Worm (Caenorhabditis elegans) whole organism, L1 larva: ENCODE data around the gene clec-32.
A peak's percentile ranks its signal among the peaks of the same experiment; 100 is the strongest.

Source experiments
- C04F5.9 ChIP-seq: sonication (generic microtip); optimal IDR thresholded peaks from 2 replicates; lab custom pipeline; 2016; ENCODE audit warnings: missing genetic modification characterization, missing compliant biosample characterization
- alr-1 ChIP-seq: fragments of 200-800 bp; sonication (Bioruptor generic); optimal IDR thresholded peaks from 2 replicates; lab custom pipeline; 2018; ENCODE audit warnings: borderline replicate concordance, mild to moderate bottlenecking, missing genetic modification characterization, missing compliant biosample characterization
- ama-1 ChIP-seq: fragments of 150-350 bp; optimal IDR thresholded peaks from 2 replicates; lab custom pipeline; 2014
- blmp-1 ChIP-seq: fragments of 150-350 bp; optimal IDR thresholded peaks from 2 replicates; lab custom pipeline; 2014; ENCODE audit warnings: missing biosample characterization, missing genetic modification characterization
- ceh-82 ChIP-seq, 3 experiments: fragments of 150-350 bp in 1 of 3; sonication (generic microtip) in 2 of 3; optimal IDR thresholded peaks; 2 replicates each; lab custom pipeline; 2014 to 2017; ENCODE audit warnings: missing biosample characterization in 3 of 3, missing genetic modification characterization in 3 of 3
- ceh-90 ChIP-seq: sonication (generic microtip); optimal IDR thresholded peaks from 2 replicates; lab custom pipeline; 2016; ENCODE audit warnings: missing genetic modification characterization, missing compliant biosample characterization
- ces-1 ChIP-seq: fragments of 150-350 bp; optimal IDR thresholded peaks from 2 replicates; lab custom pipeline; 2014; ENCODE audit warnings: missing biosample characterization, missing genetic modification reagents, missing genetic modification characterization
- dsc-1 ChIP-seq: sonication (generic microtip); optimal IDR thresholded peaks from 2 replicates; lab custom pipeline; 2016; ENCODE audit warnings: mild to moderate bottlenecking, missing genetic modification characterization, missing compliant biosample characterization
- efl-1 ChIP-seq, 4 experiments: fragments of 150-350 bp; optimal IDR thresholded peaks in 3 of 4; peaks in 1 of 4; 1 replicate in 1 of 4; 2 replicates in 3 of 4; lab custom pipeline; 2014; ENCODE audit warnings: missing biosample characterization in 2 of 4, missing genetic modification characterization in 2 of 4, missing genetic modification reagents in 2 of 4
- egl-13 ChIP-seq: sonication (generic microtip); optimal IDR thresholded peaks from 2 replicates; lab custom pipeline; 2016; ENCODE audit warnings: missing genotype, missing genetic modification reagents, missing genetic modification characterization, missing compliant biosample characterization
- egl-27 ChIP-seq, 2 experiments: fragments of 150-350 bp in 1 of 2; sonication (generic microtip); optimal IDR thresholded peaks; 3 replicates each; lab custom pipeline; 2017 to 2018; ENCODE audit warnings: missing biosample characterization in 2 of 2, missing genetic modification characterization in 2 of 2, missing genetic modification reagents in 2 of 2
- elt-3 ChIP-seq, 6 experiments: fragments of 150-350 bp in 1 of 6; sonication (generic microtip); optimal IDR thresholded peaks; 2 replicates each; lab custom pipeline; 2017 to 2018; ENCODE audit warnings: missing biosample characterization in 6 of 6, missing genetic modification characterization in 6 of 6, inconsistent platforms in 1 of 6
- fkh-10 ChIP-seq: sonication (generic microtip); optimal IDR thresholded peaks from 2 replicates; lab custom pipeline; 2017; ENCODE audit warnings: missing biosample characterization, missing genetic modification reagents, missing genetic modification characterization
- fos-1 ChIP-seq: fragments of 150-350 bp; optimal IDR thresholded peaks from 2 replicates; lab custom pipeline; 2014; ENCODE audit warnings: missing biosample characterization, missing genetic modification characterization
- grh-1 ChIP-seq: fragments of 200-800 bp; sonication (Bioruptor generic); IDR thresholded peaks from 2 replicates; pipeline ENCODE4 v1.3.6; 2022; ENCODE audit warnings: missing genetic modification reagents, missing genetic modification characterization, missing compliant biosample characterization
- hlh-4 ChIP-seq: sonication (generic microtip); optimal IDR thresholded peaks from 2 replicates; lab custom pipeline; 2016; ENCODE audit warnings: mild to moderate bottlenecking, missing genetic modification characterization, missing compliant biosample characterization
- lin-14 ChIP-seq: fragments of 200-800 bp; sonication (Bioruptor generic); optimal IDR thresholded peaks from 2 replicates; lab custom pipeline; 2018; ENCODE audit warnings: mild to moderate bottlenecking, missing genetic modification characterization, moderate library complexity, missing compliant biosample characterization
- lir-3 ChIP-seq: sonication (generic microtip); optimal IDR thresholded peaks from 2 replicates; lab custom pipeline; 2016; ENCODE audit warnings: mild to moderate bottlenecking, missing genetic modification characterization, moderate library complexity, missing compliant biosample characterization; ENCODE audit not compliant: poor library complexity
- lsy-2 ChIP-seq, 2 experiments: fragments of 150-350 bp; optimal IDR thresholded peaks; 2 replicates each; lab custom pipeline; 2014; ENCODE audit warnings: missing biosample characterization in 2 of 2, missing genetic modification characterization in 2 of 2
- mef-2 ChIP-seq: fragments of 150-350 bp; optimal IDR thresholded peaks from 2 replicates; lab custom pipeline; 2014; ENCODE audit warnings: missing biosample characterization, missing genetic modification characterization
- nhr-11 ChIP-seq: fragments of 150-350 bp; optimal IDR thresholded peaks from 2 replicates; lab custom pipeline; 2014; ENCODE audit warnings: missing biosample characterization, missing genetic modification characterization
- nhr-12 ChIP-seq: sonication (generic microtip); optimal IDR thresholded peaks from 2 replicates; lab custom pipeline; 2017; ENCODE audit warnings: missing biosample characterization, missing genetic modification characterization
- nhr-19 ChIP-seq: fragments of 200-800 bp; sonication (Bioruptor generic); conservative IDR thresholded peaks from 2 replicates; pipeline ENCODE4 v1.3.6; 2022; ENCODE audit warnings: missing genetic modification characterization, missing compliant biosample characterization
- nhr-237 ChIP-seq: fragments of 150-350 bp; optimal IDR thresholded peaks from 2 replicates; lab custom pipeline; 2014; ENCODE audit warnings: missing biosample characterization, missing genetic modification characterization
- nhr-47 ChIP-seq: sonication (generic microtip); optimal IDR thresholded peaks from 2 replicates; lab custom pipeline; 2016; ENCODE audit warnings: mild to moderate bottlenecking, missing genetic modification characterization, moderate library complexity, missing compliant biosample characterization
- nhr-77 ChIP-seq: fragments of 150-350 bp; optimal IDR thresholded peaks from 2 replicates; lab custom pipeline; 2014; ENCODE audit warnings: missing biosample characterization, missing genetic modification characterization
- pag-3 ChIP-seq: sonication (generic microtip); optimal IDR thresholded peaks from 2 replicates; lab custom pipeline; 2017; ENCODE audit warnings: missing genetic modification characterization, mild to moderate bottlenecking, missing compliant biosample characterization, antibody characterized with exemption, borderline replicate concordance; ENCODE audit not compliant: insufficient read depth
- skn-1 ChIP-seq: fragments of 150-350 bp; optimal IDR thresholded peaks from 2 replicates; lab custom pipeline; 2014; ENCODE audit warnings: missing biosample characterization, missing genetic modification characterization
- snu-23 ChIP-seq: sonication (generic microtip); optimal IDR thresholded peaks from 2 replicates; lab custom pipeline; 2016; ENCODE audit warnings: missing genetic modification characterization, missing compliant biosample characterization
- sox-4 ChIP-seq: sonication (generic microtip); optimal IDR thresholded peaks from 2 replicates; lab custom pipeline; 2016; ENCODE audit warnings: missing genetic modification characterization, missing compliant biosample characterization
- tlp-1 ChIP-seq: fragments of 150-350 bp; optimal IDR thresholded peaks from 2 replicates; lab custom pipeline; 2014; ENCODE audit warnings: missing biosample characterization, missing genetic modification characterization
- unc-130 ChIP-seq: fragments of 150-350 bp; optimal IDR thresholded peaks from 2 replicates; lab custom pipeline; 2017; ENCODE audit warnings: missing biosample characterization, missing genetic modification characterization, inconsistent platforms
- unc-30 ChIP-seq: sonication (generic microtip); optimal IDR thresholded peaks from 2 replicates; lab custom pipeline; 2017; ENCODE audit warnings: missing biosample characterization, missing genetic modification characterization
- unc-62 ChIP-seq: fragments of 150-350 bp; optimal IDR thresholded peaks from 2 replicates; lab custom pipeline; 2014; ENCODE audit warnings: missing biosample characterization, missing genetic modification reagents, missing genetic modification characterization
- unc-98 ChIP-seq: fragments of 200-800 bp; sonication (Bioruptor generic); IDR thresholded peaks from 2 replicates; pipeline ENCODE4 v1.3.6; 2022; ENCODE audit warnings: missing genetic modification characterization, missing compliant biosample characterization
- vab-15 ChIP-seq: sonication (generic microtip); optimal IDR thresholded peaks from 2 replicates; lab custom pipeline; 2017; ENCODE audit warnings: missing genotype, mild to moderate bottlenecking, missing genetic modification characterization, missing compliant biosample characterization
- xbp-1 ChIP-seq: sonication (generic microtip); optimal IDR thresholded peaks from 2 replicates; lab custom pipeline; 2016; ENCODE audit warnings: missing genetic modification characterization, missing compliant biosample characterization

The clec-32 gene

ce11 chrV:16874966-16875365 is 13.3 kb upstream of the clec-32 start, which contains the start of gene F49A5.10:
TSS of gene F49A5.10 (plus strand) at chrV:16875266.
- TF ChIP-seq elt-3 (tag; optimal IDR thresholded peaks at IDR 0.05; lab: Kevin White, UChicago) = no peak
- TF ChIP-seq xbp-1 (tag; lab: Kevin White, UChicago) = no peak
- TF ChIP-seq sox-4 = no peak
- no peak for TF ChIP-seq ces-1 (GFP tag; lab: Kevin White, UChicago)
- TF ChIP-seq nhr-237 = no peak
- no peak for TF ChIP-seq nhr-12 (tag; lab: Kevin White, UChicago)
- TF ChIP-seq grh-1 = no peak
- TF ChIP-seq egl-13 (tag; lab: Kevin White, UChicago) = no peak
- TF ChIP-seq tlp-1 (tag; lab: Kevin White, UChicago) = no peak
- no peak for TF ChIP-seq dsc-1 (tag; lab: Kevin White, UChicago)
- no peak for TF ChIP-seq fkh-10 (GFP tag; lab: Kevin White, UChicago)
- no peak for TF ChIP-seq nhr-47 (tag; lab: Kevin White, UChicago)
- TF ChIP-seq hlh-4 (tag; lab: Kevin White, UChicago) = no peak
- TF ChIP-seq fos-1 (tag; lab: Kevin White, UChicago) = no peak
- no peak for TF ChIP-seq unc-130 (tag; lab: Kevin White, UChicago)

DNA sequence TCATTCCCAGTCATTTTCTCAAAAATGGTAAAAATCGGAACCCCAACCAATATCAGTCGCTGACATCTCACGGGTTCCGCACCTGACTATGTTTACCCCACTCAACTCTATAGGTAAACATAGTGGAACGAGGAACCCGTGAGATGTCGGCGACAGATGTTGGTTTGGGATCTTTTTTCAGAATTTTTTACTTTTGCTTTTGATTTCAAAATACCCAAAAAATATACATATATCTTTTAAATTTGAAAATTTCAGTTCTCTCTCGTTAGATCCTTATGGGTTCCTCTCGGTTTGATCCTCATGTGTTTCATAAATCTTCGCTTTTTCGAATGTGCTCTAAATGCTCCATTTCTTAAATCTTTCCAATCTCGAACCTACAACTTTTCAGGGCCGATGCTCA is 12.0 kb upstream of the clec-32 start, which contains the start of gene srw-23:
srw-23 (plus strand) TSS at position 301 of the 400 bp plus-strand sequence.
- TF ChIP-seq efl-1 (optimal IDR thresholded peaks at IDR 0.05; lab: Kevin White, UChicago) = no peak
- TF ChIP-seq efl-1 (GFP tag; optimal IDR thresholded peaks at IDR 0.05 in 1 of 2; lab: Kevin White, UChicago) = peak in 1 of 2 experiments; percentile 30
- no peak for TF ChIP-seq egl-13 (tag; lab: Kevin White, UChicago)
- no peak for TF ChIP-seq fos-1 (tag; lab: Kevin White, UChicago)
- TF ChIP-seq nhr-19 = no peak
- TF ChIP-seq dsc-1 (tag; lab: Kevin White, UChicago) = no peak
- TF ChIP-seq, all 84 proteins: peak for 1

- TF ChIP-seq unc-62 (GFP tag; lab: Kevin White, UChicago) = no peak
- TF ChIP-seq efl-1 (optimal IDR thresholded peaks at IDR 0.05; lab: Kevin White, UChicago) = no peak
- TF ChIP-seq efl-1 (GFP tag; optimal IDR thresholded peaks at IDR 0.05 in 1 of 2; lab: Kevin White, UChicago) = peak in 1 of 2 experiments; percentile 24
- TF ChIP-seq alr-1 (tag; lab: Kevin White, UChicago) = no peak
- no peak for TF ChIP-seq ama-1 (lab: Kevin White, UChicago)
- no peak for TF ChIP-seq nhr-77 (tag; lab: Kevin White, UChicago)
- no peak for TF ChIP-seq pag-3
- TF ChIP-seq hlh-4 (tag; lab: Kevin White, UChicago) = no peak
These were observed 9.8 kb upstream of the clec-32 start, which contains the start of gene thn-4 for ce11 chrV:16871387-16871786. TSS of gene thn-4 (minus strand) at chrV:16871487.

DNA sequence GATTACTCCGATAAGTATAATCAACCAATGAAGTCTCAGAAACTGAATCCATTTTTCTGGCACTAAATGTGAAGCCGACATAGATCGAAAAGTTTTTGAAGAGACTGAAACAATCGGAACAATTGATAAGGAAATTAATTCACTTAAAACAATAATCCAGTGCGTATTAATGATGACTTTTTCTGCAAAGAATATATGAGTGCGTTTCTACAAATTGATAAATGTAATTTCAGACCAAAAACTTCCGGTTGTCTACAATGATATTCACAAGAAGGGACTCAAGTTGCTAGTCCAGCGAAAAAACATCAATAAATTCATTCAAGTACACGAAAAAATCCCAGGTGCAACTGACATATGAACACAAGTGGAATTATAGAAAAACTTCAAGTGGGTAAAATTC is 8.1 kb upstream of the clec-32 start, which contains the start of gene clec-33:
clec-33 (minus strand) TSS at position 101 of the 400 bp plus-strand sequence.
- TF ChIP-seq lsy-2 (tag; optimal IDR thresholded peaks at IDR 0.05; lab: Kevin White, UChicago) = no peak
- TF ChIP-seq blmp-1 (tag; lab: Kevin White, UChicago) = no peak
- TF ChIP-seq nhr-11 (tag; lab: Kevin White, UChicago) = no peak
- TF ChIP-seq C04F5.9 (tag; lab: Kevin White, UChicago) = no peak
- TF ChIP-seq vab-15 (tag; lab: Kevin White, UChicago) = no peak
- TF ChIP-seq skn-1 (tag; lab: Kevin White, UChicago) = no peak
- TF ChIP-seq unc-30 (tag; lab: Kevin White, UChicago) = no peak
- no peak for TF ChIP-seq ceh-90 (tag; lab: Kevin White, UChicago)
- no peak for TF ChIP-seq snu-23
- no peak for TF ChIP-seq mef-2 (tag; lab: Kevin White, UChicago)
- no peak for TF ChIP-seq tlp-1 (tag; lab: Kevin White, UChicago)
- TF ChIP-seq lin-14 = no peak
- TF ChIP-seq egl-27 (tag; optimal IDR thresholded peaks at IDR 0.05; lab: Kevin White, UChicago) = no peak
- TF ChIP-seq unc-98 (GFP tag; lab: Robert Waterston, UW) = no peak
- TF ChIP-seq lir-3 (tag; lab: Kevin White, UChicago) = no peak
- no peak for TF ChIP-seq ceh-82 (tag; optimal IDR thresholded peaks at IDR 0.05; lab: Kevin White, UChicago)
